Worm (Caenorhabditis elegans) whole organism, L1 larva: ENCODE data around the gene daf-12.

Source experiments
- C04F5.9 ChIP-seq: sonication (generic microtip); optimal IDR thresholded peaks from 2 replicates; lab custom pipeline; 2016; ENCODE audit warnings: missing genetic modification characterization, missing compliant biosample characterization
- ces-1 ChIP-seq: fragments of 150-350 bp; optimal IDR thresholded peaks from 2 replicates; lab custom pipeline; 2014; ENCODE audit warnings: missing biosample characterization, missing genetic modification reagents, missing genetic modification characterization
- irx-1 ChIP-seq: sonication (generic microtip); optimal IDR thresholded peaks from 2 replicates; lab custom pipeline; 2016; ENCODE audit warnings: missing genetic modification characterization, missing compliant biosample characterization
- isw-1 ChIP-seq: fragments of 200-800 bp; sonication (Bioruptor generic); IDR thresholded peaks from 2 replicates; pipeline ENCODE4 v1.3.6; 2022; ENCODE audit warnings: missing genetic modification characterization, missing compliant biosample characterization
- nhr-12 ChIP-seq: sonication (generic microtip); optimal IDR thresholded peaks from 2 replicates; lab custom pipeline; 2017; ENCODE audit warnings: missing biosample characterization, missing genetic modification characterization
- nhr-28 ChIP-seq: fragments of 150-350 bp; optimal IDR thresholded peaks from 2 replicates; lab custom pipeline; 2014; ENCODE audit warnings: missing biosample characterization, missing genetic modification characterization
- nhr-76 ChIP-seq: sonication (generic microtip); optimal IDR thresholded peaks from 2 replicates; lab custom pipeline; 2017; ENCODE audit warnings: missing biosample characterization, missing genetic modification characterization
- nhr-77 ChIP-seq: fragments of 150-350 bp; optimal IDR thresholded peaks from 2 replicates; lab custom pipeline; 2014; ENCODE audit warnings: missing biosample characterization, missing genetic modification characterization
- skn-1 ChIP-seq: fragments of 150-350 bp; optimal IDR thresholded peaks from 2 replicates; lab custom pipeline; 2014; ENCODE audit warnings: missing biosample characterization, missing genetic modification characterization
- sox-4 ChIP-seq: sonication (generic microtip); optimal IDR thresholded peaks from 2 replicates; lab custom pipeline; 2016; ENCODE audit warnings: missing genetic modification characterization, missing compliant biosample characterization
- tbx-2 ChIP-seq: sonication (generic microtip); optimal IDR thresholded peaks from 2 replicates; lab custom pipeline; 2016; ENCODE audit warnings: missing genetic modification characterization, missing compliant biosample characterization
- unc-62 ChIP-seq: fragments of 150-350 bp; optimal IDR thresholded peaks from 2 replicates; lab custom pipeline; 2014; ENCODE audit warnings: missing biosample characterization, missing genetic modification reagents, missing genetic modification characterization
- ztf-11 ChIP-seq, 2 experiments: sonication (generic microtip); optimal IDR thresholded peaks; 2 replicates each; lab custom pipeline; 2016 to 2017; ENCODE audit warnings: missing genetic modification characterization in 2 of 2, missing biosample characterization in 1 of 2, missing compliant biosample characterization in 1 of 2

ce11 chrX:10687317-10687716, 51.6 kb downstream of the daf-12 start:
- TF ChIP-seq C04F5.9 (tag; lab: Kevin White, UChicago) (no peak), nhr-76 (no peak), nhr-12 (tag; lab: Kevin White, UChicago) (no peak), nhr-77 (no peak), ces-1 (GFP tag; lab: Kevin White, UChicago) (no peak), tbx-2 (tag; lab: Kevin White, UChicago) (no peak), nhr-28 (tag; lab: Kevin White, UChicago) (no peak), skn-1 (tag; lab: Kevin White, UChicago) (no peak), unc-62 (GFP tag; lab: Kevin White, UChicago) (no peak), sox-4 (tag; lab: Kevin White, UChicago) (no peak), isw-1 (GFP tag; lab: Robert Waterston, UW) (no peak), ztf-11 (tag; optimal IDR thresholded peaks at IDR 0.05; lab: Kevin White, UChicago) (no peak), irx-1 (tag; lab: Kevin White, UChicago) (no peak)
